Worm (Caenorhabditis elegans) whole organism, L1 larva: ENCODE results near the gene mtss-1.

Experiments used
- C04F5.9 ChIP-seq: sonication (generic microtip); optimal IDR thresholded peaks from 2 replicates; lab custom pipeline; 2016; ENCODE audit warnings: missing genetic modification characterization, missing compliant biosample characterization
- Y116A8C.19 ChIP-seq: sonication (generic microtip); optimal IDR thresholded peaks from 2 replicates; lab custom pipeline; 2016; ENCODE audit warnings: missing compliant biosample characterization, missing genetic modification characterization, borderline replicate concordance
- alr-1 ChIP-seq: fragments of 200-800 bp; sonication (Bioruptor generic); optimal IDR thresholded peaks from 2 replicates; lab custom pipeline; 2018; ENCODE audit warnings: borderline replicate concordance, mild to moderate bottlenecking, missing genetic modification characterization, missing compliant biosample characterization
- aly-2 ChIP-seq: fragments of 150-350 bp; optimal IDR thresholded peaks from 2 replicates; lab custom pipeline; 2014; ENCODE audit warnings: missing biosample characterization, missing genetic modification characterization
- ama-1 ChIP-seq: fragments of 150-350 bp; optimal IDR thresholded peaks from 2 replicates; lab custom pipeline; 2014
- ceh-63 ChIP-seq: fragments of 200-800 bp; sonication (Bioruptor generic); optimal IDR thresholded peaks from 2 replicates; lab custom pipeline; 2018; ENCODE audit warnings: mild to moderate bottlenecking, missing genetic modification characterization, missing compliant biosample characterization
- ceh-82 ChIP-seq, 3 experiments: fragments of 150-350 bp in 1 of 3; sonication (generic microtip) in 2 of 3; optimal IDR thresholded peaks; 2 replicates each; lab custom pipeline; 2014 to 2017; ENCODE audit warnings: missing biosample characterization in 3 of 3, missing genetic modification characterization in 3 of 3
- ceh-90 ChIP-seq: sonication (generic microtip); optimal IDR thresholded peaks from 2 replicates; lab custom pipeline; 2016; ENCODE audit warnings: missing genetic modification characterization, missing compliant biosample characterization
- dsc-1 ChIP-seq: sonication (generic microtip); optimal IDR thresholded peaks from 2 replicates; lab custom pipeline; 2016; ENCODE audit warnings: mild to moderate bottlenecking, missing genetic modification characterization, missing compliant biosample characterization
- efl-1 ChIP-seq, 4 experiments: fragments of 150-350 bp; optimal IDR thresholded peaks in 3 of 4; peaks in 1 of 4; 1 replicate in 1 of 4; 2 replicates in 3 of 4; lab custom pipeline; 2014; ENCODE audit warnings: missing biosample characterization in 2 of 4, missing genetic modification characterization in 2 of 4, missing genetic modification reagents in 2 of 4
- egl-13 ChIP-seq: sonication (generic microtip); optimal IDR thresholded peaks from 2 replicates; lab custom pipeline; 2016; ENCODE audit warnings: missing genotype, missing genetic modification reagents, missing genetic modification characterization, missing compliant biosample characterization
- elt-3 ChIP-seq, 6 experiments: fragments of 150-350 bp in 1 of 6; sonication (generic microtip); optimal IDR thresholded peaks; 2 replicates each; lab custom pipeline; 2017 to 2018; ENCODE audit warnings: missing biosample characterization in 6 of 6, missing genetic modification characterization in 6 of 6, inconsistent platforms in 1 of 6
- ets-5 ChIP-seq: fragments of 200-800 bp; sonication (Bioruptor generic); IDR thresholded peaks from 2 replicates; pipeline ENCODE4 v1.3.6; 2022; ENCODE audit warnings: missing genetic modification characterization, missing compliant biosample characterization
- fkh-10 ChIP-seq: sonication (generic microtip); optimal IDR thresholded peaks from 2 replicates; lab custom pipeline; 2017; ENCODE audit warnings: missing biosample characterization, missing genetic modification reagents, missing genetic modification characterization
- fkh-4 ChIP-seq: sonication (generic microtip); optimal IDR thresholded peaks from 2 replicates; lab custom pipeline; 2016; ENCODE audit warnings: missing compliant biosample characterization, missing genetic modification characterization, borderline replicate concordance
- fkh-8 ChIP-seq: sonication (generic microtip); optimal IDR thresholded peaks from 2 replicates; lab custom pipeline; 2016; ENCODE audit warnings: mild to moderate bottlenecking, missing genetic modification characterization, missing compliant biosample characterization
- fos-1 ChIP-seq: fragments of 150-350 bp; optimal IDR thresholded peaks from 2 replicates; lab custom pipeline; 2014; ENCODE audit warnings: missing biosample characterization, missing genetic modification characterization
- hlh-4 ChIP-seq: sonication (generic microtip); optimal IDR thresholded peaks from 2 replicates; lab custom pipeline; 2016; ENCODE audit warnings: mild to moderate bottlenecking, missing genetic modification characterization, missing compliant biosample characterization
- hpl-2 ChIP-seq: fragments of 150-350 bp; optimal IDR thresholded peaks from 2 replicates; lab custom pipeline; 2014; ENCODE audit warnings: missing biosample characterization, missing genetic modification reagents, missing genetic modification characterization
- irx-1 ChIP-seq: sonication (generic microtip); optimal IDR thresholded peaks from 2 replicates; lab custom pipeline; 2016; ENCODE audit warnings: missing genetic modification characterization, missing compliant biosample characterization
- jun-1 ChIP-seq: fragments of 150-350 bp; optimal IDR thresholded peaks from 2 replicates; lab custom pipeline; 2014; ENCODE audit warnings: missing biosample characterization, missing genetic modification reagents, missing genetic modification characterization
- lin-13 ChIP-seq: fragments of 150-350 bp; optimal IDR thresholded peaks from 2 replicates; lab custom pipeline; 2014; ENCODE audit warnings: missing biosample characterization, missing genetic modification reagents, missing genetic modification characterization
- lin-14 ChIP-seq: fragments of 200-800 bp; sonication (Bioruptor generic); optimal IDR thresholded peaks from 2 replicates; lab custom pipeline; 2018; ENCODE audit warnings: mild to moderate bottlenecking, missing genetic modification characterization, moderate library complexity, missing compliant biosample characterization
- lin-39 ChIP-seq: fragments of 150-350 bp; optimal IDR thresholded peaks from 2 replicates; lab custom pipeline; 2014; ENCODE audit warnings: missing biosample characterization, missing genetic modification reagents, missing genetic modification characterization
- lir-3 ChIP-seq: sonication (generic microtip); optimal IDR thresholded peaks from 2 replicates; lab custom pipeline; 2016; ENCODE audit warnings: mild to moderate bottlenecking, missing genetic modification characterization, moderate library complexity, missing compliant biosample characterization; ENCODE audit not compliant: poor library complexity
- lsy-2 ChIP-seq, 2 experiments: fragments of 150-350 bp; optimal IDR thresholded peaks; 2 replicates each; lab custom pipeline; 2014; ENCODE audit warnings: missing biosample characterization in 2 of 2, missing genetic modification characterization in 2 of 2
- mab-9 ChIP-seq: fragments of 200-800 bp; sonication (Bioruptor generic); IDR thresholded peaks from 2 replicates; pipeline ENCODE4 v1.3.6; 2022; ENCODE audit warnings: missing genetic modification reagents, missing genetic modification characterization, missing compliant biosample characterization
- mef-2 ChIP-seq: fragments of 150-350 bp; optimal IDR thresholded peaks from 2 replicates; lab custom pipeline; 2014; ENCODE audit warnings: missing biosample characterization, missing genetic modification characterization
- mep-1 ChIP-seq: fragments of 150-350 bp; optimal IDR thresholded peaks from 2 replicates; lab custom pipeline; 2014; ENCODE audit warnings: missing biosample characterization, missing genetic modification characterization
- nhr-11 ChIP-seq: fragments of 150-350 bp; optimal IDR thresholded peaks from 2 replicates; lab custom pipeline; 2014; ENCODE audit warnings: missing biosample characterization, missing genetic modification characterization
- nhr-20 ChIP-seq: sonication (generic microtip); optimal IDR thresholded peaks from 2 replicates; lab custom pipeline; 2016; ENCODE audit warnings: mild to moderate bottlenecking, missing genetic modification characterization, missing compliant biosample characterization
- nhr-237 ChIP-seq: fragments of 150-350 bp; optimal IDR thresholded peaks from 2 replicates; lab custom pipeline; 2014; ENCODE audit warnings: missing biosample characterization, missing genetic modification characterization
- nhr-28 ChIP-seq: fragments of 150-350 bp; optimal IDR thresholded peaks from 2 replicates; lab custom pipeline; 2014; ENCODE audit warnings: missing biosample characterization, missing genetic modification characterization
- nhr-71 ChIP-seq: sonication (generic microtip); optimal IDR thresholded peaks from 2 replicates; lab custom pipeline; 2016; ENCODE audit warnings: mild to moderate bottlenecking, missing genetic modification characterization, moderate library complexity, missing compliant biosample characterization
- nhr-77 ChIP-seq: fragments of 150-350 bp; optimal IDR thresholded peaks from 2 replicates; lab custom pipeline; 2014; ENCODE audit warnings: missing biosample characterization, missing genetic modification characterization
- nhr-85 ChIP-seq: sonication (generic microtip); peaks from one replicate; lab custom pipeline; 2016; ENCODE audit warnings: missing genetic modification characterization, inconsistent platforms, missing compliant biosample characterization
- nhr-90 ChIP-seq: sonication (generic microtip); optimal IDR thresholded peaks from 2 replicates; lab custom pipeline; 2016; ENCODE audit warnings: mild to moderate bottlenecking, missing genetic modification characterization, missing compliant biosample characterization; ENCODE audit not compliant: poor library complexity
- rnt-1 ChIP-seq: sonication (generic microtip); optimal IDR thresholded peaks from 2 replicates; lab custom pipeline; 2016; ENCODE audit warnings: mild to moderate bottlenecking, missing genetic modification characterization, moderate library complexity, missing compliant biosample characterization
- snpc-4 ChIP-seq: fragments of 150-350 bp; optimal IDR thresholded peaks from 2 replicates; lab custom pipeline; 2014; ENCODE audit warnings: missing biosample characterization, missing genetic modification characterization
- snu-23 ChIP-seq: sonication (generic microtip); optimal IDR thresholded peaks from 2 replicates; lab custom pipeline; 2016; ENCODE audit warnings: missing genetic modification characterization, missing compliant biosample characterization
- sox-4 ChIP-seq: sonication (generic microtip); optimal IDR thresholded peaks from 2 replicates; lab custom pipeline; 2016; ENCODE audit warnings: missing genetic modification characterization, missing compliant biosample characterization
- sptf-1 ChIP-seq: fragments of 150-350 bp; optimal IDR thresholded peaks from 2 replicates; lab custom pipeline; 2014; ENCODE audit warnings: missing biosample characterization, missing genetic modification characterization
- swsn-7 ChIP-seq: sonication (generic microtip); optimal IDR thresholded peaks from 2 replicates; lab custom pipeline; 2016; ENCODE audit warnings: missing genetic modification characterization, missing compliant biosample characterization
- tbx-2 ChIP-seq: sonication (generic microtip); optimal IDR thresholded peaks from 2 replicates; lab custom pipeline; 2016; ENCODE audit warnings: missing genetic modification characterization, missing compliant biosample characterization
- unc-30 ChIP-seq: sonication (generic microtip); optimal IDR thresholded peaks from 2 replicates; lab custom pipeline; 2017; ENCODE audit warnings: missing biosample characterization, missing genetic modification characterization
- unc-62 ChIP-seq: fragments of 150-350 bp; optimal IDR thresholded peaks from 2 replicates; lab custom pipeline; 2014; ENCODE audit warnings: missing biosample characterization, missing genetic modification reagents, missing genetic modification characterization
- unc-86 ChIP-seq: sonication (generic microtip); optimal IDR thresholded peaks from 2 replicates; lab custom pipeline; 2016; ENCODE audit warnings: missing genetic modification characterization, missing compliant biosample characterization
- zip-4 ChIP-seq: fragments of 200-800 bp; sonication (Bioruptor generic); optimal IDR thresholded peaks from 2 replicates; lab custom pipeline; 2018; ENCODE audit warnings: mild to moderate bottlenecking, missing genetic modification characterization, moderate library complexity, missing compliant biosample characterization
- ztf-4 ChIP-seq: fragments of 150-350 bp; optimal IDR thresholded peaks from 2 replicates; lab custom pipeline; 2014; ENCODE audit warnings: missing biosample characterization, missing genetic modification characterization

The mtss-1 gene

DNA sequence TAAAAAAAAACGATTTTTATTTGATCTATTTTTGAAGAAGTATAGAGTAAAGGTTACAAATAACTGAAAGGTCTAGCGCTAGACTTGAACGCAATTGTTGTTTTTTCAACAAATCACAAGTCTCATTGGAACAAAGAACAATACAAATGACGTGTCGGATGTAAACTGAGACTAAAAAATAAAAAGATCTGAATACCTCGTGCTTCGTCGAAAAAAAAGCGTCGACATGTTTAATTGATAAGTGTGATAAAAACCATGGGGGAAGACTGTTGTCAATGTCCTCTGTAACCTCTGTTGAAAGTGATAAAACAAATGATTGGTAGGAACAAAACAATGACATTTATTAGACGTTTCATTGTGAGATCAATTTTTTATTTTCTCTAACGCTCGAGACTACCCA is 14.6 kb downstream of the mtss-1 start (continued):
- TF ChIP-seq elt-3 (tag; optimal IDR thresholded peaks at IDR 0.05; lab: Kevin White, UChicago) = peak in 1 of 6 experiments; percentile 77
- TF ChIP-seq Y116A8C.19 = no peak
- TF ChIP-seq nhr-85 (tag; lab: Kevin White, UChicago) = peak; percentile 56
- TF ChIP-seq unc-86 = no peak
- no peak for TF ChIP-seq aly-2 (tag; lab: Kevin White, UChicago)
- TF ChIP-seq zip-4 (GFP tag; lab: Kevin White, UChicago) = no peak
- no peak for TF ChIP-seq fkh-10 (GFP tag; lab: Kevin White, UChicago)
- no peak for TF ChIP-seq hpl-2 (GFP tag; lab: Kevin White, UChicago)
- TF ChIP-seq fos-1 (tag; lab: Kevin White, UChicago) = no peak
- no peak for TF ChIP-seq fkh-8 (tag; lab: Kevin White, UChicago)
- no peak for TF ChIP-seq snpc-4 (tag; lab: Kevin White, UChicago)
- no peak for TF ChIP-seq rnt-1 (tag; lab: Kevin White, UChicago)
- TF ChIP-seq lin-39 (tag; lab: Kevin White, UChicago) = no peak
- TF ChIP-seq tbx-2 (tag; lab: Kevin White, UChicago) = no peak
- TF ChIP-seq ceh-82 (tag; optimal IDR thresholded peaks at IDR 0.05; lab: Kevin White, UChicago) = no peak
- no peak for TF ChIP-seq fkh-4 (tag; lab: Kevin White, UChicago)
- no peak for TF ChIP-seq hlh-4 (tag; lab: Kevin White, UChicago)
- no peak for TF ChIP-seq irx-1 (tag; lab: Kevin White, UChicago)
- TF ChIP-seq lin-13 (GFP tag; lab: Kevin White, UChicago) = no peak
- TF ChIP-seq nhr-90 (tag; lab: Kevin White, UChicago) = peak; percentile 2
- no peak for TF ChIP-seq ets-5
- TF ChIP-seq unc-30 (tag; lab: Kevin White, UChicago) = no peak
- TF ChIP-seq mab-9 (GFP tag; lab: Robert Waterston, UW) = no peak
- no peak for TF ChIP-seq mef-2 (tag; lab: Kevin White, UChicago)
- no peak for TF ChIP-seq nhr-28 (tag; lab: Kevin White, UChicago)
- no peak for TF ChIP-seq jun-1 (tag; lab: Kevin White, UChicago)
- TF ChIP-seq C04F5.9 = no peak
- TF ChIP-seq nhr-71 (tag; lab: Kevin White, UChicago) = peak; percentile 51
- no peak for TF ChIP-seq nhr-11
- no peak for TF ChIP-seq ztf-4 (tag; lab: Kevin White, UChicago)
- TF ChIP-seq snu-23 (GFP tag; lab: Kevin White, UChicago) = peak; percentile 30
- no peak for TF ChIP-seq ama-1 (lab: Kevin White, UChicago)

ce11 chrIII:8784500-8784899 is 16.4 kb downstream of the mtss-1 start:
- TF ChIP-seq egl-13 (peak; percentile 41), lin-14 (peak; percentile 70), lir-3 (tag; lab: Kevin White, UChicago) (no peak), ceh-63 (GFP tag; lab: Kevin White, UChicago) (no peak), unc-30 (tag; lab: Kevin White, UChicago) (no peak), unc-86 (peak; percentile 31), fkh-10 (GFP tag; lab: Kevin White, UChicago) (peak; percentile 52), lsy-2 (tag; optimal IDR thresholded peaks at IDR 0.05; lab: Kevin White, UChicago) (no peak), nhr-71 (tag; lab: Kevin White, UChicago) (peak; percentile 42), unc-62 (GFP tag; lab: Kevin White, UChicago) (no peak), ceh-82 (tag; optimal IDR thresholded peaks at IDR 0.05; lab: Kevin White, UChicago) (peak in 1 of 3 experiments; percentile 8), sptf-1 (no peak), zip-4 (GFP tag; lab: Kevin White, UChicago) (no peak), fos-1 (tag; lab: Kevin White, UChicago) (no peak), dsc-1 (no peak)
- TF ChIP-seq, all 84 proteins: peak for 6

DNA sequence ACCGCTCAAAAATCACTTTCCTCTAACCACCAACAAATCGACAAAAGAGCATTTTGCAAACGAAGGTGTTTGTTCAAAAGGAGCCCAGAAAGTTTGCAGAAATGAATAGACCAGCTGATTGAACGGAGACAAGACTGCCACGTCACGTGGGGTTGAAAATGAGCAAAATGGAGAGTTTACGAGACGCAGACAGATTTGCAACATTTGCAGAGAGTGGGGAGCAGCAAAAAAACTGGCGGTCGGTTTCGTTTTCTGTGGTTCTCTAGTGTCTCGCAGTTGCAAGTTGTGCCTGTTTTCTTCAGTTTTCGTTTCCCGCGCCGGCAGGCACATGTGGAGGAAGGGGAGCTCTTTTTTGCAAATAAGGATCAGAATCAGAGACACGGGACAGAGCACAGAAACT is 17.3 kb downstream of the mtss-1 start:
- no peak for TF ChIP-seq unc-62 (GFP tag; lab: Kevin White, UChicago)
- TF ChIP-seq nhr-20 (tag; lab: Kevin White, UChicago) = peak; percentile 69
- no peak for TF ChIP-seq ets-5
- TF ChIP-seq unc-30 (tag; lab: Kevin White, UChicago) = no peak
- no peak for TF ChIP-seq alr-1
- peak; percentile 20 for TF ChIP-seq nhr-11
- TF ChIP-seq tbx-2 (tag; lab: Kevin White, UChicago) = peak; percentile 70
- no peak for TF ChIP-seq ceh-90
- TF ChIP-seq mep-1 (tag; lab: Kevin White, UChicago) = peak; percentile 59
- peak; percentile 33 for TF ChIP-seq sox-4 (tag; lab: Kevin White, UChicago)
- peak; percentile 49 to 58 for TF ChIP-seq efl-1 (optimal IDR thresholded peaks at IDR 0.05; lab: Kevin White, UChicago)
- TF ChIP-seq efl-1 (GFP tag; optimal IDR thresholded peaks at IDR 0.05 in 1 of 2; lab: Kevin White, UChicago) = peak; percentile 43 to 95
- peak; percentile 85 for TF ChIP-seq nhr-71 (tag; lab: Kevin White, UChicago)
- peak; percentile 32 for TF ChIP-seq nhr-77 (tag; lab: Kevin White, UChicago)
- peak; percentile 63 for TF ChIP-seq jun-1 (tag; lab: Kevin White, UChicago)
- TF ChIP-seq swsn-7 (tag; lab: Kevin White, UChicago) = peak; percentile 41
- TF ChIP-seq nhr-237 (tag; lab: Kevin White, UChicago) = no peak
- TF ChIP-seq hlh-4 (tag; lab: Kevin White, UChicago) = no peak
- TF ChIP-seq ceh-63 (GFP tag; lab: Kevin White, UChicago) = no peak
